Worm (Caenorhabditis elegans) whole organism, L2 larva: ENCODE data around the gene D1054.5.

ENCODE experiments used
- aly-2 ChIP-seq: fragments of 150-350 bp; optimal IDR thresholded peaks from 2 replicates; lab custom pipeline; 2014; ENCODE audit warnings: missing biosample characterization, missing genetic modification characterization
- ama-1 ChIP-seq: fragments of 150-350 bp; optimal IDR thresholded peaks from 2 replicates; lab custom pipeline; 2018; ENCODE audit warnings: inconsistent platforms
- egl-27 ChIP-seq: sonication (generic microtip); optimal IDR thresholded peaks from 3 replicates; lab custom pipeline; 2017; ENCODE audit warnings: missing biosample characterization, missing genetic modification reagents, missing genetic modification characterization
- elt-1 ChIP-seq: fragments of 150-350 bp; optimal IDR thresholded peaks from 2 replicates; lab custom pipeline; 2014; ENCODE audit warnings: missing biosample characterization, missing genetic modification characterization
- elt-3 ChIP-seq: sonication (generic microtip); optimal IDR thresholded peaks from 2 replicates; lab custom pipeline; 2017; ENCODE audit warnings: missing biosample characterization, missing genetic modification characterization
- fos-1 ChIP-seq: fragments of 150-350 bp; optimal IDR thresholded peaks from 2 replicates; lab custom pipeline; 2014; ENCODE audit warnings: missing biosample characterization, missing genetic modification characterization
- lin-39 ChIP-seq: fragments of 150-350 bp; optimal IDR thresholded peaks from 2 replicates; lab custom pipeline; 2014; ENCODE audit warnings: missing biosample characterization, missing genetic modification reagents, missing genetic modification characterization
- mab-5 ChIP-seq: fragments of 150-350 bp; optimal IDR thresholded peaks from 2 replicates; lab custom pipeline; 2014; ENCODE audit warnings: missing biosample characterization, missing genetic modification characterization

ce11 chrV:10790921-10791320 lies 14.5 kb upstream of the D1054.5 start, which contains the start of gene D1054.9:
- TF ChIP-seq elt-1 (tag; lab: Kevin White, UChicago) (no peak), fos-1 (tag; lab: Kevin White, UChicago) (no peak), mab-5 (tag; lab: Kevin White, UChicago) (no peak), elt-3 (no peak), ama-1 (no peak), egl-27 (tag; lab: Kevin White, UChicago) (no peak), lin-39 (tag; lab: Kevin White, UChicago) (no peak), aly-2 (tag; lab: Kevin White, UChicago) (no peak)
